Worm (Caenorhabditis elegans) whole organism, midembryonic: ENCODE data around the gene srh-146.

Experiments used
- flt-1 ChIP-seq: fragments of 200-800 bp; sonication (Bioruptor generic); IDR thresholded peaks from 2 replicates; pipeline ENCODE4 v1.3.6; 2022; ENCODE audit warnings: missing genetic modification characterization, missing compliant biosample characterization
- klf-2 ChIP-seq: fragments of 200-800 bp; sonication (Bioruptor generic); conservative IDR thresholded peaks from 2 replicates; pipeline ENCODE4 v1.3.6; 2022; ENCODE audit warnings: missing genetic modification reagents, missing genetic modification characterization, missing compliant biosample characterization
- med-1 ChIP-seq: sonication (generic microtip); optimal IDR thresholded peaks from 2 replicates; lab custom pipeline; 2017; ENCODE audit warnings: missing genetic modification characterization, mild to moderate bottlenecking, missing compliant biosample characterization, antibody characterized with exemption, missing genetic modification reagents; ENCODE audit not compliant: insufficient read depth
- ref-1 ChIP-seq: fragments of 200-800 bp; sonication (Bioruptor generic); conservative IDR thresholded peaks from 2 replicates; pipeline ENCODE4 v1.3.6; 2022; ENCODE audit warnings: missing genetic modification reagents, missing genetic modification characterization, missing compliant biosample characterization

ce11 chrV:2958202-2958601, 44.2 kb downstream of the srh-146 start, which contains the start of gene srw-142:
- TF ChIP-seq klf-2 (GFP tag; lab: Robert Waterston, UW) = no peak
- no peak for TF ChIP-seq med-1
- TF ChIP-seq flt-1 (GFP tag; lab: Robert Waterston, UW) = no peak
- TF ChIP-seq ref-1 (GFP tag; lab: Robert Waterston, UW) = no peak
